Worm (Caenorhabditis elegans) whole organism, L4/young adult: ENCODE data around the gene gly-8.

Experiments
- W03F9.2 ChIP-seq: fragments of 150-350 bp; optimal IDR thresholded peaks from 2 replicates; lab custom pipeline; 2014; ENCODE audit warnings: missing biosample characterization, missing genetic modification characterization
- dao-5 ChIP-seq: sonication (generic microtip); optimal IDR thresholded peaks from 2 replicates; lab custom pipeline; 2016; ENCODE audit warnings: missing genotype, missing genetic modification characterization, moderate library complexity, missing compliant biosample characterization
- him-1 ChIP-seq: sonication (generic microtip); optimal IDR thresholded peaks from 2 replicates; lab custom pipeline; 2016; ENCODE audit warnings: missing genotype, missing genetic modification reagents, missing genetic modification characterization, missing compliant biosample characterization

- TF ChIP-seq him-1 (tag; lab: Kevin White, UChicago) = no peak
- no peak for TF ChIP-seq W03F9.2 (tag; lab: Kevin White, UChicago)
- TF ChIP-seq dao-5 (tag; lab: Kevin White, UChicago) = no peak
These were observed 34.8 kb upstream of the gly-8 start for ce11 chrIII:11590255-11590654.
